Fruit fly (Drosophila melanogaster) whole organism, pupa: ENCODE measurements around the gene CG33307.

Source experiments
- CG10348 ChIP-seq: fragments of 200-800 bp; sonication (Bioruptor generic); IDR thresholded peaks from 2 replicates; pipeline ENCODE4 v1.3.6; 2022; ENCODE audit warnings: missing biosample characterization, missing genetic modification characterization
- CG14655 ChIP-seq: fragments of 200-800 bp; sonication (Bioruptor generic); optimal IDR thresholded peaks from 3 replicates; lab custom pipeline; 2017; ENCODE audit warnings: mild to moderate bottlenecking, missing biosample characterization, missing genetic modification reagents, missing genetic modification characterization
- CG17806 ChIP-seq: fragments of 200-800 bp; sonication (Bioruptor generic); optimal IDR thresholded peaks from 2 replicates; lab custom pipeline; 2018; ENCODE audit warnings: missing biosample characterization, mild to moderate bottlenecking, missing genetic modification characterization, moderate library complexity
- CG32121 ChIP-seq: fragments of 200-800 bp; sonication (Bioruptor generic); IDR thresholded peaks from 2 replicates; pipeline ENCODE4 v1.3.6; 2022; ENCODE audit warnings: missing biosample characterization, missing genetic modification characterization
- CG34367 ChIP-seq: fragments of 200-800 bp; sonication (Bioruptor generic); optimal IDR thresholded peaks from 2 replicates; lab custom pipeline; 2018; ENCODE audit warnings: missing biosample characterization, mild to moderate bottlenecking, missing genetic modification characterization
- CG9948 ChIP-seq: fragments of 200-800 bp; sonication (Bioruptor generic); optimal IDR thresholded peaks from 2 replicates; lab custom pipeline; 2018; ENCODE audit warnings: missing biosample characterization, mild to moderate bottlenecking, missing genetic modification characterization, moderate library complexity
- EcR ChIP-seq: fragments of 200-800 bp; sonication (Bioruptor generic); optimal IDR thresholded peaks from 3 replicates; lab custom pipeline; 2019; ENCODE audit warnings: missing biosample characterization, missing genetic modification characterization, mild to moderate bottlenecking, moderate library complexity, missing genetic modification reagents
- Ets98B ChIP-seq: fragments of 200-800 bp; sonication (Bioruptor generic); IDR thresholded peaks from 2 replicates; pipeline ENCODE4 v1.3.6; 2022; ENCODE audit warnings: missing biosample characterization, missing genetic modification characterization
- Pif1A ChIP-seq: fragments of 200-800 bp; sonication (Bioruptor generic); optimal IDR thresholded peaks from 3 replicates; lab custom pipeline; 2016; ENCODE audit warnings: missing biosample characterization, missing genetic modification characterization
- Pif1B ChIP-seq: fragments of 200-800 bp; sonication (Bioruptor generic); optimal IDR thresholded peaks from 3 replicates; lab custom pipeline; 2016; ENCODE audit warnings: missing biosample characterization, missing genetic modification characterization
- fd96Ca ChIP-seq: fragments of 200-800 bp; sonication (Bioruptor generic); IDR thresholded peaks from 3 replicates; pipeline ENCODE4 v1.3.6; 2022; ENCODE audit warnings: missing biosample characterization, missing genetic modification characterization
- rn ChIP-seq: fragments of 200-800 bp; sonication (Bioruptor generic); IDR thresholded peaks from 2 replicates; pipeline ENCODE4 v1.3.6; 2022; ENCODE audit warnings: missing biosample characterization, missing genetic modification characterization

DNA sequence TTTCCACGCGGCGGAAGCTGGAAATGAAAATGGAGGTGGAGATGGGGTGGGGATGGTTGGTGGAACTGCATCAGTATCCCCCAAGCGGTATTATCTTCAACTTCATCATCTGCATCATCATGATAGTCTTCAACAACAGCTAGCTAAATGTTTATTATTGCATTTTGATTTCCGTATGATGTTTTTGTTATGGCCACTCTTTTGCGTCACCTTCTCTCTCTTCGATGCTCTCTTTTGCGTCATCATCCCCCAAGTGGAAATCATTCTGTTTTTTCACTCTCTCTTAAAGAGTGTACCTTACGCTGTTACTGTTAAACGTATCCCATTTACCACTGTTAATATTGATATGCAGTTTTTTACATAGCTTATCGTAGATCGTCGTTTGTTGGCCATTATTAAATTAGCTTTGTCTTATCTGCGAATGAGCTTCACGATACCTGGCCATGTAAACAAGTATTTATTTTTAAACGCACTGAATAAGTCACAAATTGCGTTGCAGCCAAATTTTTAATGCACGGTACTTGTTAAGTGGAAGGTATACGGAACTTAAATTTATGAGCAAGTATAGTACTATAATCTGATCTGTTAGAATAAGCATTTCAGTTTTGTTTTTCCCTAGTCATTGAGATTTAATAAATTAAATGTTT, 36.7 kb upstream of the CG33307 start:
- TF ChIP-seq CG10348 (GFP tag; lab: Robert Waterston, UW) (no peak), Pif1A (GFP tag; lab: Kevin White, UChicago) (no peak), Pif1B (no peak), CG32121 (GFP tag; lab: Robert Waterston, UW) (no peak), Ets98B (GFP tag; lab: Robert Waterston, UW) (no peak), fd96Ca (no peak), EcR (GFP tag; lab: Kevin White, UChicago) (no peak), rn (GFP tag; lab: Robert Waterston, UW) (no peak), CG14655 (GFP tag; lab: Kevin White, UChicago) (no peak), CG34367 (no peak), CG17806 (tag; lab: Kevin White, UChicago) (no peak), CG9948 (tag; lab: Kevin White, UChicago) (no peak)
